Worm (Caenorhabditis elegans) whole organism, mixed stage, embryonic: ENCODE data around the gene oac-6.

Experiments
- M03D4.4 ChIP-seq: sonication (generic microtip); optimal IDR thresholded peaks from 2 replicates; lab custom pipeline; 2017; ENCODE audit warnings: mild to moderate bottlenecking, missing genetic modification characterization, missing compliant biosample characterization
- bed-3 ChIP-seq: fragments of 200-800 bp; sonication (Bioruptor generic); optimal IDR thresholded peaks from 3 replicates; lab custom pipeline; 2018; ENCODE audit warnings: mild to moderate bottlenecking, missing genetic modification characterization, moderate library complexity, missing compliant biosample characterization
- blmp-1 ChIP-seq: fragments of 150-350 bp; optimal IDR thresholded peaks from 2 replicates; lab custom pipeline; 2014; ENCODE audit warnings: missing biosample characterization, missing genetic modification characterization
- ceh-39 ChIP-seq: fragments of 150-350 bp; optimal IDR thresholded peaks from 2 replicates; lab custom pipeline; 2014; ENCODE audit warnings: missing biosample characterization, missing genetic modification characterization
- ceh-43 ChIP-seq: fragments of 200-800 bp; sonication (Bioruptor generic); optimal IDR thresholded peaks from 2 replicates; lab custom pipeline; 2018; ENCODE audit warnings: mild to moderate bottlenecking, missing genetic modification characterization, moderate library complexity, missing compliant biosample characterization
- ceh-83 ChIP-seq: fragments of 200-800 bp; sonication (Bioruptor generic); optimal IDR thresholded peaks from 2 replicates; lab custom pipeline; 2018; ENCODE audit warnings: mild to moderate bottlenecking, missing genetic modification characterization, missing compliant biosample characterization
- ces-1 ChIP-seq: fragments of 150-350 bp; optimal IDR thresholded peaks from 2 replicates; lab custom pipeline; 2014; ENCODE audit warnings: missing biosample characterization, missing genetic modification reagents, missing genetic modification characterization
- cnd-1 ChIP-seq: fragments of 200-800 bp; sonication (Bioruptor generic); optimal IDR thresholded peaks from 2 replicates; lab custom pipeline; 2018; ENCODE audit warnings: mild to moderate bottlenecking, missing genetic modification characterization, missing compliant biosample characterization
- drap-1 ChIP-seq: fragments of 200-800 bp; sonication (Bioruptor generic); optimal IDR thresholded peaks from 3 replicates; lab custom pipeline; 2018; ENCODE audit warnings: mild to moderate bottlenecking, missing genetic modification characterization, missing compliant biosample characterization
- elt-1 ChIP-seq: sonication (generic microtip); optimal IDR thresholded peaks from 2 replicates; lab custom pipeline; 2017; ENCODE audit warnings: missing genetic modification characterization, mild to moderate bottlenecking, missing compliant biosample characterization, antibody characterized with exemption, moderate library complexity, borderline replicate concordance; ENCODE audit not compliant: insufficient read depth
- elt-3 ChIP-seq: fragments of 150-350 bp; optimal IDR thresholded peaks from 2 replicates; lab custom pipeline; 2014; ENCODE audit warnings: missing biosample characterization, missing genetic modification characterization
- flh-1 ChIP-seq: fragments of 200-800 bp; sonication (Bioruptor generic); optimal IDR thresholded peaks from 2 replicates; lab custom pipeline; 2018; ENCODE audit warnings: mild to moderate bottlenecking, missing genetic modification characterization, moderate library complexity, missing compliant biosample characterization
- ham-2 ChIP-seq: fragments of 200-800 bp; sonication (Bioruptor generic); optimal IDR thresholded peaks from 2 replicates; lab custom pipeline; 2018; ENCODE audit warnings: mild to moderate bottlenecking, missing genetic modification characterization, missing compliant biosample characterization
- hlh-1 ChIP-seq: fragments of 150-350 bp; optimal IDR thresholded peaks from 2 replicates; lab custom pipeline; 2014; ENCODE audit warnings: missing biosample characterization, missing genetic modification reagents, missing genetic modification characterization
- lin-32 ChIP-seq: fragments of 200-800 bp; sonication (Bioruptor generic); optimal IDR thresholded peaks from 2 replicates; lab custom pipeline; 2018; ENCODE audit warnings: mild to moderate bottlenecking, missing genetic modification characterization, missing compliant biosample characterization
- lsy-2 ChIP-seq: fragments of 150-350 bp; optimal IDR thresholded peaks from 2 replicates; lab custom pipeline; 2014; ENCODE audit warnings: missing biosample characterization, missing genetic modification characterization
- mab-5 ChIP-seq: fragments of 150-350 bp; optimal IDR thresholded peaks from 2 replicates; lab custom pipeline; 2014; ENCODE audit warnings: missing biosample characterization, missing genetic modification characterization
- mep-1 ChIP-seq: fragments of 150-350 bp; optimal IDR thresholded peaks from 2 replicates; lab custom pipeline; 2017; ENCODE audit warnings: missing biosample characterization, missing genetic modification reagents, missing genetic modification characterization, inconsistent platforms
- mls-2 ChIP-seq: sonication (generic microtip); optimal IDR thresholded peaks from 2 replicates; lab custom pipeline; 2016; ENCODE audit warnings: mild to moderate bottlenecking, missing genetic modification characterization, moderate library complexity, missing compliant biosample characterization
- nhr-12 ChIP-seq: fragments of 150-350 bp; optimal IDR thresholded peaks from 2 replicates; lab custom pipeline; 2014; ENCODE audit warnings: missing biosample characterization, missing genetic modification characterization
- nhr-2 ChIP-seq: fragments of 150-350 bp; optimal IDR thresholded peaks from 2 replicates; lab custom pipeline; 2014; ENCODE audit warnings: missing biosample characterization, missing genetic modification characterization
- nhr-76 ChIP-seq: sonication (generic microtip); optimal IDR thresholded peaks from 2 replicates; lab custom pipeline; 2017; ENCODE audit warnings: missing biosample characterization, missing genetic modification characterization
- pha-4 ChIP-seq: fragments of 150-350 bp; optimal IDR thresholded peaks from 2 replicates; lab custom pipeline; 2018; ENCODE audit warnings: missing biosample characterization, missing genetic modification reagents, missing genetic modification characterization
- sem-2 ChIP-seq: fragments of 200-800 bp; sonication (Bioruptor generic); optimal IDR thresholded peaks from 2 replicates; lab custom pipeline; 2018; ENCODE audit warnings: mild to moderate bottlenecking, missing genetic modification characterization, missing compliant biosample characterization
- snpc-4 ChIP-seq: fragments of 150-350 bp; optimal IDR thresholded peaks from 2 replicates; lab custom pipeline; 2014; ENCODE audit warnings: missing biosample characterization, missing genetic modification characterization
- sptf-1 ChIP-seq: sonication (generic microtip); optimal IDR thresholded peaks from 2 replicates; lab custom pipeline; 2017; ENCODE audit warnings: mild to moderate bottlenecking, missing genetic modification characterization, moderate library complexity, missing compliant biosample characterization
- tbx-8 ChIP-seq: fragments of 200-800 bp; sonication (Bioruptor generic); optimal IDR thresholded peaks from 2 replicates; lab custom pipeline; 2018; ENCODE audit warnings: mild to moderate bottlenecking, missing genetic modification characterization, moderate library complexity, missing compliant biosample characterization
- unc-120 ChIP-seq: sonication (generic microtip); optimal IDR thresholded peaks from 2 replicates; lab custom pipeline; 2017; ENCODE audit warnings: missing genetic modification characterization, missing compliant biosample characterization; ENCODE audit not compliant: poor library complexity, severe bottlenecking
- unc-39 ChIP-seq: fragments of 150-350 bp; optimal IDR thresholded peaks from 2 replicates; lab custom pipeline; 2014; ENCODE audit warnings: missing biosample characterization, missing genetic modification characterization
- unc-62 ChIP-seq: fragments of 150-350 bp; optimal IDR thresholded peaks from 2 replicates; lab custom pipeline; 2014; ENCODE audit warnings: missing biosample characterization, missing genetic modification reagents, missing genetic modification characterization
- zip-8 ChIP-seq: fragments of 150-350 bp; optimal IDR thresholded peaks from 2 replicates; lab custom pipeline; 2014; ENCODE audit warnings: missing biosample characterization, missing genetic modification characterization
- ztf-11 ChIP-seq: fragments of 150-350 bp; optimal IDR thresholded peaks from 2 replicates; lab custom pipeline; 2014; ENCODE audit warnings: missing biosample characterization, missing genetic modification characterization

Gene oac-6

DNA sequence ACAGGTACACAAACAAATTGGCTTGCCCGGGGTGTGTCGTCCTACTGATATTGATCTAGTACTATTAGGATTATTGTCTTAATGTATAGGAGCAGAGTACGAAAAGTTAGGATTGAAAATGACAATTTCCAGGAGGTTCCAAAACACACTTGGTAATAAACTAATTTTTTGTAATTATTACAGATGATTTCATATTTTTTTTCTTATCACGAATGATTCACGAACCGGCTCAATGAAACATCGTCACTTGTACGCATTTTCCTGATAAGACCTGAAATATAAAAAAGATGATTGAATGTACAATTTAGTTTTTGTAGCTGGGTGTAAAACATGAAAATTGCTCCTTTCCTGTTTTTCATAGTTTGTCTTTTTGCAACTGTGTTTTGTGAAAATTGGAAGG lies at the start of gene oac-6, which contains the start of gene C31A11.13:
TSS of gene oac-6 (plus strand) at position 279 of the 400 bp plus-strand sequence.
TSS of gene C31A11.13 (minus strand) at position 113 of the 400 bp plus-strand sequence.
- no peak for TF ChIP-seq mep-1 (tag; lab: Kevin White, UChicago)

DNA sequence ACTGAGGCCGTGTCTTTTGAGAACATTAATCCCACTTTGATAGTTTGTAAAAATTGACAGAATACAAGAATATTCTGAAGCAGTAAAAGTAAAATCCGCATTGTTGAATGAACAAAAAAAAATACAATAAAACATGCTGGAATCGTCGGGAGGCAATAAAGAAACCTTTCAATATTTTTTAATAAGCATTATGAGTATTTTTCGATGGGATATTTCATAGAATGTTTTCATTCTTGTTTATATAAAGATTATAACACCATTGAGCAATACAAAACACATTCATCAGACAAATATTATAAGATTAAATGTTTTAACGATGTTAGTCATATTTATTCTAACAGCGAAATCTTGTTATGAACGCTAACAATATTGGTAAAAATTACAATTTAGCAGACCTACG lies 48.8 kb upstream of the oac-6 start, which contains the start of gene gcy-20:
TSS of gene gcy-20 (minus strand) at position 101 of the 400 bp plus-strand sequence.
- TF ChIP-seq hlh-1 (tag; lab: Kevin White, UChicago) (no peak), sptf-1 (tag; lab: Kevin White, UChicago) (no peak), nhr-12 (tag; lab: Kevin White, UChicago) (no peak), ces-1 (GFP tag; lab: Kevin White, UChicago) (no peak), cnd-1 (tag; lab: Kevin White, UChicago) (no peak), ztf-11 (tag; lab: Kevin White, UChicago) (no peak), mls-2 (tag; lab: Kevin White, UChicago) (no peak), ham-2 (no peak), sem-2 (no peak), elt-3 (no peak), ceh-39 (tag; lab: Kevin White, UChicago) (no peak), pha-4 (tag; lab: Kevin White, UChicago) (no peak), flh-1 (no peak), lin-32 (GFP tag; lab: Kevin White, UChicago) (no peak), M03D4.4 (tag; lab: Kevin White, UChicago) (no peak), nhr-2 (no peak), ceh-83 (no peak), unc-39 (tag; lab: Kevin White, UChicago) (no peak)

DNA sequence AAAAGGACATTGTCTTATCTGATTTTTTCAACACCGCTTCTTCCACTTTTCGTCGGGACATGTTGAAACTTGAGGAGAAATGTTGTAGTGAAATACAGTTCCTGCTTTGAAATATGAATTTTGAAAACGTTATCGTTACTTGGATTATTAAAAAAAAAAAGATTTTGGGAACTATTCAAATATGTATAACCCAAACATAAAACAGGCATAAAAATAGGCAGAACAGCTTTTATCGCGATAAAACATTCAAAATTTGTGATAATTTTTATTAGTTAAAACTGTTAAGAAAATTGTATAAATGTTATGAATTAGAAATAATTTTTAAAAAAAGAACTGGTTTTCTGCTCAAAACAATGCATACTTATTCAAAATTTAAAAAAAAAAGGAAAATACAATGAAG lies 46.1 kb upstream of the oac-6 start, which contains the start of gene bgnt-1.3:
TSS of gene bgnt-1.3 (minus strand) at position 101 of the 400 bp plus-strand sequence.
- TF ChIP-seq ztf-11 (tag; lab: Kevin White, UChicago) (no peak), unc-120 (tag; lab: Kevin White, UChicago) (no peak), mab-5 (tag; lab: Kevin White, UChicago) (no peak), blmp-1 (tag; lab: Kevin White, UChicago) (no peak), lsy-2 (no peak), ceh-39 (tag; lab: Kevin White, UChicago) (no peak), unc-39 (tag; lab: Kevin White, UChicago) (no peak)

DNA sequence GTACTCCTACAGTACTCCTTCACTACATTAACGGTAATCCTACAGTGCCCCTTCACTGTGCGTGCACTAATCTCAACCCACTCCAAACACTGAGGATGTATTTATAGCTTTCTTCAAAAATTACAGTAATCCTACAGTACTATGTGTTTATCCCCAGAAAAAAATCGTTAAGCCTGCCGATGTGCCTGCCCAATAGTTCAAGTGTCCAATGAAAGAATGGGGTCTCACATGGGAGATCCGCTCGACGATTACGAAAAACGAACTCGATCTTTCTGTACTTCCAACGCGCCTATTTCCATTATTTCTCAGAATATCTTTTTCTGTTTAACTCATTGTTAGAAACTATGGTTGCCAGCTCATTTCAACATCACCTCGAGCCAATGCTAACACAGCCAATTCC lies 44.4 kb upstream of the oac-6 start, which contains the start of gene nhr-218:
TSS of gene nhr-218 (plus strand) at position 301 of the 400 bp plus-strand sequence.
- no peak for TF ChIP-seq M03D4.4 (tag; lab: Kevin White, UChicago)
- no peak for TF ChIP-seq bed-3
- TF ChIP-seq ceh-39 (tag; lab: Kevin White, UChicago): no peak
- TF ChIP-seq sem-2: no peak
- no peak for TF ChIP-seq elt-3
- TF ChIP-seq ham-2: no peak
- no peak for TF ChIP-seq mls-2 (tag; lab: Kevin White, UChicago)
- TF ChIP-seq tbx-8 (GFP tag; lab: Kevin White, UChicago): no peak
- no peak for TF ChIP-seq unc-62
- TF ChIP-seq zip-8: no peak
- TF ChIP-seq ceh-83: no peak
- TF ChIP-seq ztf-11 (tag; lab: Kevin White, UChicago): no peak
- no peak for TF ChIP-seq ceh-43
- no peak for TF ChIP-seq nhr-76 (tag; lab: Kevin White, UChicago)
- no peak for TF ChIP-seq snpc-4 (tag; lab: Kevin White, UChicago)
- TF ChIP-seq lin-32 (GFP tag; lab: Kevin White, UChicago): no peak
- TF ChIP-seq unc-39 (tag; lab: Kevin White, UChicago): no peak

DNA sequence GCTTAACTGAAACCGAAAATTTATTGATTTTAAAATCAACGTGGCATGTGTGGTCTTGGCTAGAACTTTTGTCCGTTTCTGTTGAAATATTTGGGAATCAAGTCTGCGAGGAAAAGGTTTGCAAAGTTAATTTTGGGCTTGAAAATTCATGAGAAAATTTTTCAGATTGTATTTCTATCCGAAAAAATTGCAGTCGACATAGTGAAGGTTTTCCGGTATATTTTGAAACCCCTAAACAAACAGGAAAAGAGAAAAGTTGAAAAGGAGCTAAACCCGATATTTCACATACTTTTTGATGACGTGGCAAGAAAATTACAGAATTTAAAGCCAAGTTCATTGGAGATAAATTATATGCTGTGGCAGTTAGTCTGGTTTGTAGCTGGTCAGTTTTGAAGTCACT lies 42.8 kb upstream of the oac-6 start, which contains the start of gene nhr-127:
TSS of gene nhr-127 (plus strand) at position 301 of the 400 bp plus-strand sequence.
- no peak for TF ChIP-seq elt-1 (tag; lab: Kevin White, UChicago)
- no peak for TF ChIP-seq snpc-4 (tag; lab: Kevin White, UChicago)
- no peak for TF ChIP-seq pha-4 (tag; lab: Kevin White, UChicago)
- no peak for TF ChIP-seq drap-1 (GFP tag; lab: Kevin White, UChicago)
- no peak for TF ChIP-seq unc-39 (tag; lab: Kevin White, UChicago)
- no peak for TF ChIP-seq ztf-11 (tag; lab: Kevin White, UChicago)
- no peak for TF ChIP-seq zip-8
- TF ChIP-seq sptf-1 (tag; lab: Kevin White, UChicago): no peak
- TF ChIP-seq blmp-1 (tag; lab: Kevin White, UChicago): no peak
- TF ChIP-seq lin-32 (GFP tag; lab: Kevin White, UChicago): no peak
- no peak for TF ChIP-seq mab-5 (tag; lab: Kevin White, UChicago)
- TF ChIP-seq M03D4.4 (tag; lab: Kevin White, UChicago): no peak
